Fruit fly (Drosophila melanogaster): ENCODE results near the gene Adss.

DNA sequence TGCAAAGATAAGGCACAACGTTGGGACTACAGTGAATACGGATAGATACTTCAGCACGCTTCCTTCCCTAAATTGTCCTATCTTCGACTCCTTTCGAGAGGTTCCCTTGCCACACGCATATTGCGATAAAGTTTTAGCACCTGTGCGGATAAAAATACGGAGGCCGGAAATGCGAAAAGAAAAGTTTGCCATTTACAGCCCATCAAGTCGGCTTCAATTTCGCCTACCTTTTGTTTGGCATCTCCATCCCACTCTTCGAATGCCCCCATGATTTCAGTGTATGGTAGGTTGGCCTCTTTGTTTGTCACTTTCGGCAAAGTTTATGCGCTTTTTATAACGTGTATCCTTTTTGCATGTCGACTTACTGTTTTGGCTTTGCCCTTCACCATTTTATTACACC lies 46.3 kb upstream of the Adss start:
- TF ChIP-seq ci (GFP tag; IDR thresholded peaks at IDR 0.05) (no peak), CG13287 (GFP tag; IDR thresholded peaks at IDR 0.05; ENCODE audit: partially characterized antibody) (no peak), klu (GFP tag; IDR thresholded peaks at IDR 0.05) (no peak), CG10274 (GFP tag; optimal IDR thresholded peaks at IDR 0.05) (no peak)
